Worm (Caenorhabditis elegans) whole organism, mixed stage, embryonic: Measurements from ENCODE around the gene igdb-3.

Experiments
- blmp-1 ChIP-seq: fragments of 150-350 bp; optimal IDR thresholded peaks from 2 replicates; lab custom pipeline; 2014; ENCODE audit warnings: missing biosample characterization, missing genetic modification characterization
- ceh-43 ChIP-seq: fragments of 200-800 bp; sonication (Bioruptor generic); optimal IDR thresholded peaks from 2 replicates; lab custom pipeline; 2018; ENCODE audit warnings: mild to moderate bottlenecking, missing genetic modification characterization, moderate library complexity, missing compliant biosample characterization
- ces-1 ChIP-seq: fragments of 150-350 bp; optimal IDR thresholded peaks from 2 replicates; lab custom pipeline; 2014; ENCODE audit warnings: missing biosample characterization, missing genetic modification reagents, missing genetic modification characterization
- lin-13 ChIP-seq: fragments of 150-350 bp; optimal IDR thresholded peaks from 2 replicates; lab custom pipeline; 2014; ENCODE audit warnings: missing biosample characterization, missing genetic modification characterization
- mep-1 ChIP-seq: fragments of 150-350 bp; optimal IDR thresholded peaks from 2 replicates; lab custom pipeline; 2017; ENCODE audit warnings: missing biosample characterization, missing genetic modification reagents, missing genetic modification characterization, inconsistent platforms
- nhr-237 ChIP-seq: fragments of 150-350 bp; optimal IDR thresholded peaks from 2 replicates; lab custom pipeline; 2014; ENCODE audit warnings: missing biosample characterization, missing genetic modification characterization
- nhr-28 ChIP-seq: fragments of 150-350 bp; optimal IDR thresholded peaks from 2 replicates; lab custom pipeline; 2014; ENCODE audit warnings: missing biosample characterization, missing genetic modification characterization
- nhr-76 ChIP-seq: sonication (generic microtip); optimal IDR thresholded peaks from 2 replicates; lab custom pipeline; 2017; ENCODE audit warnings: missing biosample characterization, missing genetic modification characterization
- pha-4 ChIP-seq: fragments of 150-350 bp; optimal IDR thresholded peaks from 2 replicates; lab custom pipeline; 2018; ENCODE audit warnings: missing biosample characterization, missing genetic modification reagents, missing genetic modification characterization
- sptf-1 ChIP-seq: sonication (generic microtip); optimal IDR thresholded peaks from 2 replicates; lab custom pipeline; 2017; ENCODE audit warnings: mild to moderate bottlenecking, missing genetic modification characterization, moderate library complexity, missing compliant biosample characterization
- unc-39 ChIP-seq: fragments of 150-350 bp; optimal IDR thresholded peaks from 2 replicates; lab custom pipeline; 2014; ENCODE audit warnings: missing biosample characterization, missing genetic modification characterization
- unc-62 ChIP-seq: fragments of 150-350 bp; optimal IDR thresholded peaks from 2 replicates; lab custom pipeline; 2014; ENCODE audit warnings: missing biosample characterization, missing genetic modification reagents, missing genetic modification characterization
- ztf-11 ChIP-seq: fragments of 150-350 bp; optimal IDR thresholded peaks from 2 replicates; lab custom pipeline; 2014; ENCODE audit warnings: missing biosample characterization, missing genetic modification characterization

DNA sequence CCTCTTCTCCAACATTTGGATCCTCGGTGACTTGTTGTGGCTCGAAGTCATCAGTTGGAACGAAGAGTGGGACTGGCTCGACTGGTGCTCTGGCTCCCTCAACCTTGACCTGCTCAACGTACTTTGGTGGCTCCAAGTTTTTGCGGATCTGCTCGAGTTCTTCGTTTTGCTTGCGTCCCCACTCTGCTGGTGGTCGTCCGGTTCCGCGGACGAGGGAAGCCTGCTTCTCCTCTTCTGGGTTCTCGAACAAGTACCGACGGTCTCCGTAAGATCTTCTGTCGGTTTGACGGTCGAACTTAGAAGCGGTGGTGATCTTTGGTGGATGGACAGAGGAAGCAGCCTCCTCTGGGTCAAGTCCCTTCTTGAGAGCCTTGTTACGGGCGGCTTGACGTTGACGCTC lies 23.4 kb downstream of the igdb-3 start:
- no peak for TF ChIP-seq nhr-28
- TF ChIP-seq ceh-43 (GFP tag; lab: Kevin White, UChicago), result no peak
- no peak for TF ChIP-seq nhr-76 (tag; lab: Kevin White, UChicago)
- no peak for TF ChIP-seq nhr-237 (tag; lab: Kevin White, UChicago)
- TF ChIP-seq ces-1 (GFP tag; lab: Kevin White, UChicago), result no peak
- TF ChIP-seq sptf-1, result no peak
- TF ChIP-seq mep-1 (tag; lab: Kevin White, UChicago), result no peak
- TF ChIP-seq ztf-11 (tag; lab: Kevin White, UChicago), result no peak
- no peak for TF ChIP-seq unc-62
- TF ChIP-seq lin-13 (tag; lab: Kevin White, UChicago), result no peak
- TF ChIP-seq unc-39 (tag; lab: Kevin White, UChicago), result no peak
- no peak for TF ChIP-seq blmp-1 (tag; lab: Kevin White, UChicago)
- no peak for TF ChIP-seq pha-4 (tag; lab: Kevin White, UChicago)
